Worm (Caenorhabditis elegans): ENCODE results near the gene stc-1.

Gene stc-1

ce11 chrII:8518210-8518609, 47.7 kb downstream of the stc-1 start, which contains the start of gene T13H5.8:
Gene T13H5.8, plus strand, starts transcription at chrII:8518510.
- TF ChIP-seq nhr-12 (tag; optimal IDR thresholded peaks at IDR 0.05) (no peak), mep-1 (tag; optimal IDR thresholded peaks at IDR 0.05) (no peak), ces-1 (GFP tag; optimal IDR thresholded peaks at IDR 0.05) (no peak), hlh-1 (tag; optimal IDR thresholded peaks at IDR 0.05) (no peak), nhr-76 (tag; optimal IDR thresholded peaks at IDR 0.05) (no peak)

- peak; percentile 71 for TF ChIP-seq sptf-1 (tag; optimal IDR thresholded peaks at IDR 0.05)
- TF ChIP-seq sem-2 (GFP tag; optimal IDR thresholded peaks at IDR 0.05) = no peak
- no peak for TF ChIP-seq mls-2 (tag; optimal IDR thresholded peaks at IDR 0.05)
- no peak for TF ChIP-seq ceh-43 (GFP tag; optimal IDR thresholded peaks at IDR 0.05)
- TF ChIP-seq ceh-83 (GFP tag; optimal IDR thresholded peaks at IDR 0.05) = no peak
- no peak for TF ChIP-seq hlh-1 (tag; optimal IDR thresholded peaks at IDR 0.05)
- TF ChIP-seq flh-1 (GFP tag; optimal IDR thresholded peaks at IDR 0.05) = no peak
- TF ChIP-seq tbx-8 (GFP tag; optimal IDR thresholded peaks at IDR 0.05) = no peak
- no peak for TF ChIP-seq nhr-2 (tag; optimal IDR thresholded peaks at IDR 0.05)
- TF ChIP-seq zip-8 (tag; optimal IDR thresholded peaks at IDR 0.05) = no peak
- TF ChIP-seq pha-4 (tag; optimal IDR thresholded peaks at IDR 0.05) = peak; percentile 78
- peak; percentile 91 for TF ChIP-seq lsy-2 (tag; optimal IDR thresholded peaks at IDR 0.05)
- peak; percentile 47 for TF ChIP-seq mep-1 (tag; optimal IDR thresholded peaks at IDR 0.05)
- TF ChIP-seq elt-1 (tag; optimal IDR thresholded peaks at IDR 0.05; ENCODE audit: borderline replicate concordance, insufficient read depth) = no peak
- no peak for TF ChIP-seq unc-120 (tag; optimal IDR thresholded peaks at IDR 0.05; ENCODE audit: poor library complexity, severe bottlenecking)
- TF ChIP-seq M03D4.4 (tag; optimal IDR thresholded peaks at IDR 0.05) = no peak
- peak; percentile 7 for TF ChIP-seq drap-1 (GFP tag; optimal IDR thresholded peaks at IDR 0.05)
- no peak for TF ChIP-seq lin-13 (tag; optimal IDR thresholded peaks at IDR 0.05)
- no peak for TF ChIP-seq cnd-1 (tag; optimal IDR thresholded peaks at IDR 0.05)
- TF ChIP-seq ham-2 (GFP tag; optimal IDR thresholded peaks at IDR 0.05) = no peak
- no peak for TF ChIP-seq nhr-76 (tag; optimal IDR thresholded peaks at IDR 0.05)
- no peak for TF ChIP-seq nhr-12 (tag; optimal IDR thresholded peaks at IDR 0.05)
- no peak for TF ChIP-seq lin-32 (GFP tag; optimal IDR thresholded peaks at IDR 0.05)
- no peak for TF ChIP-seq ztf-11 (tag; optimal IDR thresholded peaks at IDR 0.05)
- TF ChIP-seq nhr-28 (tag; optimal IDR thresholded peaks at IDR 0.05) = no peak
- TF ChIP-seq ceh-39 (tag; optimal IDR thresholded peaks at IDR 0.05) = peak; percentile 48
- peak; percentile 32 for TF ChIP-seq nhr-237 (tag; optimal IDR thresholded peaks at IDR 0.05)
- no peak for TF ChIP-seq ces-1 (GFP tag; optimal IDR thresholded peaks at IDR 0.05)
- TF ChIP-seq elt-3 (tag; optimal IDR thresholded peaks at IDR 0.05) = no peak
- TF ChIP-seq blmp-1 (tag; optimal IDR thresholded peaks at IDR 0.05) = no peak
- TF ChIP-seq snpc-4 (tag; optimal IDR thresholded peaks at IDR 0.05) = no peak
- no peak for TF ChIP-seq unc-39 (tag; optimal IDR thresholded peaks at IDR 0.05)
Observed at ce11 chrII:8516783-8517182, 49.2 kb downstream of the stc-1 start, which contains the start of gene rnh-2. Gene rnh-2, plus strand, starts transcription at chrII:8517150.

DNA sequence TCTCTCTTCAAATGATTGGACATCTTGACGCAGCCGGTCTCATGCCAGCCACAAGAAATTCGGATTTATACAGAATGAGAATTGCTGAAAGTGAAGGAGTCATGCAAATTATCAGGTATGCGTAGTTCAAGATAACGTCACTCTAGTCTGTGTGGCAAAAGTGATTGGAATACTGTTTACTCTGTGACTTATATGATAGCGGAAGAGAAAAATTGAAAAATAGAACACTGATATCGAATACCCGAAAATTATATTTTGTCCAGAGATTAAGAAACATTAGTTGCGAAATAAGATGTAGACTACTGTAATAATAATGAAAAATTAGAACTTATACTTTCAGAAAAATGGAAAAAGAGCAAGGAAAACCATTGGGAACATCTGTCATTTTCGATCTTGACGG, 50.4 kb downstream of the stc-1 start:
- TF ChIP-seq elt-3 (tag; optimal IDR thresholded peaks at IDR 0.05) = no peak
- no peak for TF ChIP-seq drap-1 (GFP tag; optimal IDR thresholded peaks at IDR 0.05)
- TF ChIP-seq mls-2 (tag; optimal IDR thresholded peaks at IDR 0.05) = no peak
- TF ChIP-seq M03D4.4 (tag; optimal IDR thresholded peaks at IDR 0.05) = no peak
- TF ChIP-seq unc-120 (tag; optimal IDR thresholded peaks at IDR 0.05; ENCODE audit: poor library complexity, severe bottlenecking) = no peak
- TF ChIP-seq unc-39 (tag; optimal IDR thresholded peaks at IDR 0.05) = no peak
- TF ChIP-seq snpc-4 (tag; optimal IDR thresholded peaks at IDR 0.05) = no peak
- no peak for TF ChIP-seq zip-8 (tag; optimal IDR thresholded peaks at IDR 0.05)
- no peak for TF ChIP-seq cnd-1 (tag; optimal IDR thresholded peaks at IDR 0.05)

DNA sequence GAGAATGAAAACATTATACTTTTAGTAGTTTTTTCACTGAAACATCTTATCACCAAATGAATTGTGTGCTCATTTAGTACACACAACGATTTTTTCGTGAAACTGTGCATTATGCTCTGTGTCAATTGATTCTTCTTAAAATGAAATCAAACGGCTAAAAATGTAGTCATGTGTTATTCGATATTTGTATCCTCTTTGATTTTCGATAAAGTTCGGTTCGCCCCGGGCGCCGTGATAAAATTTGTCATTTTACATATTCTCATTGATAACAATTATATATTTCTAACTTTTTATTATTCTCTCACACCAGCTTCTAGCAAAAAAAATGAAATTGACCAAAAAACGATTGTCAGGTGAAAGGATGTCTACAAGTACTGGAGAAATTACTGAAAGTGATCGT, 51.2 kb downstream of the stc-1 start, which contains the start of gene ctg-2:
ctg-2 (plus strand) TSS at position 326 of the 400 bp plus-strand sequence.
- TF ChIP-seq zip-8 (tag; optimal IDR thresholded peaks at IDR 0.05) = no peak
- TF ChIP-seq nhr-28 (tag; optimal IDR thresholded peaks at IDR 0.05) = no peak
- no peak for TF ChIP-seq unc-62 (GFP tag; optimal IDR thresholded peaks at IDR 0.05)
- no peak for TF ChIP-seq cnd-1 (tag; optimal IDR thresholded peaks at IDR 0.05)
- no peak for TF ChIP-seq tbx-8 (GFP tag; optimal IDR thresholded peaks at IDR 0.05)
- no peak for TF ChIP-seq sptf-1 (tag; optimal IDR thresholded peaks at IDR 0.05)
- no peak for TF ChIP-seq elt-3 (tag; optimal IDR thresholded peaks at IDR 0.05)
- TF ChIP-seq ceh-83 (GFP tag; optimal IDR thresholded peaks at IDR 0.05) = no peak
- no peak for TF ChIP-seq bed-3 (GFP tag; optimal IDR thresholded peaks at IDR 0.05)
